Worm (Caenorhabditis elegans) whole organism, midembryonic: ENCODE data around the gene alkb-8.
"Not testable (repeated sequence)": the region's sequence is repeated elsewhere in the genome, so short reads cannot be mapped to it uniquely, and the experiment has no call there.

Experiments used
- T22C8.4 ChIP-seq: fragments of 200-800 bp; sonication (Bioruptor generic); IDR thresholded peaks from 2 replicates; pipeline ENCODE4 v1.3.6; 2022; ENCODE audit warnings: missing genetic modification characterization, missing compliant biosample characterization
- cog-1 ChIP-seq: sonication (generic microtip); optimal IDR thresholded peaks from 2 replicates; lab custom pipeline; 2016; ENCODE audit warnings: missing genetic modification characterization, missing compliant biosample characterization
- flt-1 ChIP-seq: fragments of 200-800 bp; sonication (Bioruptor generic); IDR thresholded peaks from 2 replicates; pipeline ENCODE4 v1.3.6; 2022; ENCODE audit warnings: missing genetic modification characterization, missing compliant biosample characterization
- ref-1 ChIP-seq: fragments of 200-800 bp; sonication (Bioruptor generic); conservative IDR thresholded peaks from 2 replicates; pipeline ENCODE4 v1.3.6; 2022; ENCODE audit warnings: missing genetic modification reagents, missing genetic modification characterization, missing compliant biosample characterization
- tab-1 ChIP-seq: fragments of 200-800 bp; sonication (Bioruptor generic); IDR thresholded peaks from 2 replicates; pipeline ENCODE4 v1.3.6; 2022; ENCODE audit warnings: missing genetic modification characterization, missing compliant biosample characterization
- ztf-23 ChIP-seq: fragments of 200-800 bp; sonication (Bioruptor generic); IDR thresholded peaks from 2 replicates; pipeline ENCODE4 v1.3.6; 2022; ENCODE audit warnings: missing genetic modification reagents, missing genetic modification characterization, missing compliant biosample characterization
- ztf-29 ChIP-seq: fragments of 200-800 bp; sonication (Bioruptor generic); IDR thresholded peaks from 2 replicates; pipeline ENCODE4 v1.3.6; 2022; ENCODE audit warnings: missing genetic modification reagents, missing genetic modification characterization, missing compliant biosample characterization

ce11 chrIII:3695398-3695797 is 13.7 kb upstream of the alkb-8 start:
- not testable (repeated sequence) for TF ChIP-seq cog-1 (tag; lab: Kevin White, UChicago); flt-1 (GFP tag; lab: Robert Waterston, UW); T22C8.4 (GFP tag; lab: Robert Waterston, UW); ztf-29; tab-1 (GFP tag; lab: Robert Waterston, UW)
- TF ChIP-seq ztf-23 (peak; percentile 81), ref-1 (0 out of 2 replicates have a peak, but pooled peaks have one; percentile 15)
